Fruit fly (Drosophila melanogaster) whole organism, embryonic: ENCODE results near the gene dikar.
A peak's percentile ranks its signal among the peaks of the same experiment; 100 is the strongest.

Experiments used
- Adf1 ChIP-seq: fragments of 200-800 bp; sonication (Bioruptor generic); IDR thresholded peaks from 2 replicates; pipeline ENCODE4 v1.3.6; 2022; ENCODE audit warnings: missing biosample characterization, missing genetic modification characterization
- Atf6 ChIP-seq: fragments of 200-800 bp; sonication (Bioruptor generic); IDR thresholded peaks from 2 replicates; pipeline ENCODE4 v1.3.6; 2022; ENCODE audit warnings: missing biosample characterization, missing genetic modification characterization
- CG13123 ChIP-seq: fragments of 200-800 bp; sonication (Bioruptor generic); optimal IDR thresholded peaks from 2 replicates; lab custom pipeline; 2016; ENCODE audit warnings: missing biosample characterization, missing genetic modification characterization
- CG13424 ChIP-seq: fragments of 200-800 bp; sonication (Bioruptor generic); optimal IDR thresholded peaks from 2 replicates; lab custom pipeline; 2019; ENCODE audit warnings: missing biosample characterization, mild to moderate bottlenecking, missing genetic modification characterization, moderate library complexity
- CG15514 ChIP-seq: fragments of 200-800 bp; sonication (Bioruptor generic); optimal IDR thresholded peaks from 3 replicates; lab custom pipeline; 2017; ENCODE audit warnings: missing biosample characterization, missing genetic modification characterization, mild to moderate bottlenecking, moderate library complexity, missing genetic modification reagents
- CG17361 ChIP-seq: fragments of 200-800 bp; sonication (Bioruptor generic); IDR thresholded peaks from 3 replicates; pipeline ENCODE4 v1.3.6; 2022; ENCODE audit warnings: missing biosample characterization, missing genetic modification characterization
- CG17829 ChIP-seq: fragments of 200-800 bp; optimal IDR thresholded peaks from 2 replicates; lab custom pipeline; 2019; ENCODE audit warnings: missing biosample characterization, mild to moderate bottlenecking, missing genetic modification characterization, moderate library complexity
- CG2129 ChIP-seq: fragments of 200-800 bp; sonication (Bioruptor generic); IDR thresholded peaks from 2 replicates; pipeline ENCODE4 v1.3.6; 2022; ENCODE audit warnings: missing biosample characterization, missing genetic modification characterization; ENCODE audit not compliant: partially characterized antibody
- CG2889 ChIP-seq: fragments of 200-800 bp; sonication (Bioruptor generic); IDR thresholded peaks from 3 replicates; pipeline ENCODE4 v1.3.6; 2022; ENCODE audit warnings: missing biosample characterization, missing genetic modification characterization
- CG3163 ChIP-seq: fragments of 200-800 bp; sonication (Bioruptor generic); optimal IDR thresholded peaks from 3 replicates; lab custom pipeline; 2016; ENCODE audit warnings: missing biosample characterization, missing genetic modification characterization
- CG32767 ChIP-seq: fragments of 200-800 bp; sonication (Bioruptor generic); IDR thresholded peaks from 2 replicates; pipeline ENCODE4 v1.3.6; 2022; ENCODE audit warnings: missing biosample characterization, missing genetic modification characterization
- CG42726 ChIP-seq: fragments of 200-800 bp; sonication (Bioruptor generic); IDR thresholded peaks from 2 replicates; pipeline ENCODE4 v1.3.6; 2022; ENCODE audit warnings: missing biosample characterization, missing genetic modification characterization; ENCODE audit not compliant: partially characterized antibody
- CG4730 ChIP-seq: fragments of 200-800 bp; sonication (Bioruptor generic); IDR thresholded peaks from 2 replicates; pipeline ENCODE4 v1.3.6; 2022; ENCODE audit warnings: missing biosample characterization, missing genetic modification characterization
- CG6791 ChIP-seq: fragments of 200-800 bp; sonication (Bioruptor generic); IDR thresholded peaks from 3 replicates; pipeline ENCODE4 v1.3.6; 2022; ENCODE audit warnings: missing biosample characterization, missing genetic modification characterization; ENCODE audit not compliant: partially characterized antibody
- CG8388 ChIP-seq: fragments of 200-800 bp; sonication (Bioruptor generic); optimal IDR thresholded peaks from 2 replicates; lab custom pipeline; 2019; ENCODE audit warnings: missing biosample characterization, mild to moderate bottlenecking, missing genetic modification characterization, moderate library complexity
- Chrac-16 ChIP-seq: fragments of 200-800 bp; sonication (Bioruptor generic); optimal IDR thresholded peaks from 3 replicates; lab custom pipeline; 2016; ENCODE audit warnings: missing biosample characterization, missing genetic modification characterization
- Dref ChIP-seq: fragments of 200-800 bp; sonication (Bioruptor generic); IDR thresholded peaks from 2 replicates; pipeline ENCODE4 v1.3.6; 2022; ENCODE audit warnings: missing biosample characterization, missing genetic modification characterization
- Eip74EF ChIP-seq, 2 experiments: fragments of 200-800 bp in 1 of 2; fragments of >200 bp in 1 of 2; sonication (Bioruptor generic) in 1 of 2; optimal IDR thresholded peaks; 2 replicates each; lab custom pipeline; 2017 to 2019; ENCODE audit warnings: missing biosample characterization in 2 of 2, missing genetic modification characterization in 2 of 2, mild to moderate bottlenecking in 1 of 2, moderate library complexity in 1 of 2
- Elba2 ChIP-seq: fragments of 200-800 bp; sonication (Bioruptor generic); optimal IDR thresholded peaks from 3 replicates; lab custom pipeline; 2016; ENCODE audit warnings: missing biosample characterization, missing genetic modification characterization
- Fer1 ChIP-seq: fragments of 200-800 bp; sonication (Bioruptor generic); optimal IDR thresholded peaks from 2 replicates; lab custom pipeline; 2017; ENCODE audit warnings: missing biosample characterization, mild to moderate bottlenecking, missing genetic modification characterization
- GATAe ChIP-seq: fragments of 200-800 bp; sonication (Bioruptor generic); conservative IDR thresholded peaks from 2 replicates; pipeline ENCODE4 v1.3.6; 2022; ENCODE audit warnings: missing biosample characterization, missing genetic modification characterization
- HHEX ChIP-seq: fragments of 200-800 bp; sonication (Bioruptor generic); optimal IDR thresholded peaks from 3 replicates; lab custom pipeline; 2017; ENCODE audit warnings: missing biosample characterization, mild to moderate bottlenecking, missing genetic modification characterization, missing genetic modification reagents
- HmgZ ChIP-seq: fragments of 200-800 bp; sonication (Bioruptor generic); optimal IDR thresholded peaks from 2 replicates; lab custom pipeline; 2018; ENCODE audit warnings: missing biosample characterization, mild to moderate bottlenecking, missing genetic modification characterization
- Hr78 ChIP-seq, 2 experiments: fragments of 200-800 bp in 1 of 2; fragments of >200 bp in 1 of 2; sonication (Bioruptor generic) in 1 of 2; optimal IDR thresholded peaks; 2 replicates each; lab custom pipeline; 2017 to 2019; ENCODE audit warnings: missing biosample characterization in 2 of 2, missing genetic modification characterization in 2 of 2, mild to moderate bottlenecking in 1 of 2, moderate library complexity in 1 of 2
- Mrtf ChIP-seq: fragments of 200-800 bp; sonication (Bioruptor generic); IDR thresholded peaks from 3 replicates; pipeline ENCODE4 v1.3.6; 2022; ENCODE audit warnings: missing biosample characterization, missing genetic modification characterization
- NK7.1 ChIP-seq: fragments of 200-800 bp; sonication (Bioruptor generic); optimal IDR thresholded peaks from 3 replicates; lab custom pipeline; 2016; ENCODE audit warnings: missing biosample characterization, missing genetic modification characterization
- PHDP ChIP-seq: fragments of 200-800 bp; sonication (Bioruptor generic); optimal IDR thresholded peaks from 3 replicates; lab custom pipeline; 2018; ENCODE audit warnings: missing biosample characterization, mild to moderate bottlenecking, missing genetic modification characterization, moderate library complexity
- Trl ChIP-seq, 3 experiments: fragments of >200 bp in 2 of 3; fragments of 200-800 bp in 1 of 3; sonication (Bioruptor generic) in 1 of 3; optimal IDR thresholded peaks; 2 replicates in 1 of 3; 3 replicates in 2 of 3; lab custom pipeline; 2016 to 2017; ENCODE audit warnings: missing biosample characterization in 1 of 3, missing genetic modification characterization in 1 of 3
- az2 ChIP-seq: fragments of 200-800 bp; sonication (Bioruptor generic); optimal IDR thresholded peaks from 3 replicates; lab custom pipeline; 2016; ENCODE audit warnings: missing biosample characterization, missing genetic modification characterization
- bab2 ChIP-seq: fragments of 200-800 bp; sonication (Bioruptor generic); optimal IDR thresholded peaks from 2 replicates; lab custom pipeline; 2016; ENCODE audit warnings: missing biosample characterization, missing genetic modification characterization
- crol ChIP-seq: fragments of 200-800 bp; sonication (Bioruptor generic); IDR thresholded peaks from 2 replicates; pipeline ENCODE4 v1.3.6; 2022; ENCODE audit warnings: missing biosample characterization, missing genetic modification characterization
- dati ChIP-seq: fragments of 200-800 bp; sonication (Bioruptor generic); IDR thresholded peaks from 2 replicates; pipeline ENCODE4 v1.3.6; 2022; ENCODE audit warnings: missing biosample characterization, missing genetic modification characterization
- dimm ChIP-seq: fragments of 200-800 bp; sonication (Bioruptor generic); IDR thresholded peaks from 2 replicates; pipeline ENCODE4 v1.3.6; 2022; ENCODE audit warnings: missing biosample characterization, missing genetic modification characterization
- dm ChIP-seq: fragments of 200-800 bp; sonication (Bioruptor generic); optimal IDR thresholded peaks from 3 replicates; lab custom pipeline; 2016; ENCODE audit warnings: missing biosample characterization, missing genetic modification characterization
- fd102C ChIP-seq: fragments of 200-800 bp; sonication (Bioruptor generic); optimal IDR thresholded peaks from 2 replicates; lab custom pipeline; 2018; ENCODE audit warnings: missing biosample characterization, mild to moderate bottlenecking, missing genetic modification characterization, moderate library complexity
- lilli ChIP-seq: fragments of 200-800 bp; sonication (Bioruptor generic); optimal IDR thresholded peaks from 3 replicates; lab custom pipeline; 2016; ENCODE audit warnings: missing biosample characterization, missing genetic modification characterization
- luna ChIP-seq: fragments of 200-800 bp; sonication (Bioruptor generic); optimal IDR thresholded peaks from 2 replicates; lab custom pipeline; 2016; ENCODE audit warnings: missing biosample characterization, missing genetic modification characterization
- nau ChIP-seq: fragments of 200-800 bp; sonication (Bioruptor generic); optimal IDR thresholded peaks from 3 replicates; lab custom pipeline; 2017; ENCODE audit warnings: missing biosample characterization, mild to moderate bottlenecking, missing genetic modification characterization, missing genetic modification reagents
- peb ChIP-seq: fragments of 200-800 bp; sonication (Bioruptor generic); IDR thresholded peaks from 2 replicates; pipeline ENCODE4 v1.3.6; 2022; ENCODE audit warnings: missing biosample characterization, missing genetic modification characterization
- phol ChIP-seq: fragments of 200-800 bp; sonication (Bioruptor generic); optimal IDR thresholded peaks from 3 replicates; lab custom pipeline; 2018; ENCODE audit warnings: missing biosample characterization, mild to moderate bottlenecking, missing genetic modification characterization, moderate library complexity
- pzg ChIP-seq: fragments of 200-800 bp; sonication (Bioruptor generic); optimal IDR thresholded peaks from 3 replicates; lab custom pipeline; 2018; ENCODE audit warnings: missing biosample characterization, mild to moderate bottlenecking, missing genetic modification characterization, moderate library complexity
- row ChIP-seq: fragments of 200-800 bp; sonication (Bioruptor generic); IDR thresholded peaks from 3 replicates; pipeline ENCODE4 v1.3.6; 2022; ENCODE audit warnings: missing biosample characterization, missing genetic modification characterization
- seq ChIP-seq: fragments of 200-800 bp; sonication (Bioruptor generic); IDR thresholded peaks from 2 replicates; pipeline ENCODE4 v1.3.6; 2022; ENCODE audit warnings: missing biosample characterization, missing genetic modification characterization
- sob ChIP-seq: fragments of 200-800 bp; sonication (Bioruptor generic); IDR thresholded peaks from 2 replicates; pipeline ENCODE4 v1.3.6; 2022; ENCODE audit warnings: missing biosample characterization, missing genetic modification characterization
- stwl ChIP-seq: fragments of 200-800 bp; sonication (Bioruptor generic); optimal IDR thresholded peaks from 3 replicates; lab custom pipeline; 2018; ENCODE audit warnings: missing biosample characterization, mild to moderate bottlenecking, missing genetic modification characterization, moderate library complexity
- sug ChIP-seq: fragments of 200-800 bp; optimal IDR thresholded peaks from 2 replicates; lab custom pipeline; 2019; ENCODE audit warnings: missing biosample characterization, mild to moderate bottlenecking, missing genetic modification characterization, moderate library complexity
- tin ChIP-seq: fragments of 200-800 bp; sonication (Bioruptor generic); optimal IDR thresholded peaks from 3 replicates; lab custom pipeline; 2016; ENCODE audit warnings: missing biosample characterization, missing genetic modification characterization
- wdn ChIP-seq: fragments of 200-800 bp; sonication (Bioruptor generic); IDR thresholded peaks from 2 replicates; pipeline ENCODE4 v1.3.6; 2022; ENCODE audit warnings: missing biosample characterization, missing genetic modification characterization
- zen2 ChIP-seq: fragments of 200-800 bp; sonication (Bioruptor generic); IDR thresholded peaks from 3 replicates; pipeline ENCODE4 v1.3.6; 2022; ENCODE audit warnings: missing biosample characterization, missing genetic modification characterization; ENCODE audit not compliant: partially characterized antibody

Gene dikar

dm6 chr3L:6708995-6709606, 33.9 kb downstream of the dikar start (continued):
- TF ChIP-seq Mrtf (GFP tag; lab: Robert Waterston, UW): peak; percentile 82
- TF ChIP-seq wdn: peak; percentile 84
- peak; percentile 46; the same call in 1 of the 2 replicates for TF ChIP-seq GATAe (GFP tag; lab: Robert Waterston, UW)
- peak; percentile 34 for TF ChIP-seq CG3163
- peak; percentile 78 for TF ChIP-seq sug
- peak; percentile 26 for TF ChIP-seq fd102C (GFP tag; lab: Kevin White, UChicago)
- TF ChIP-seq sob (GFP tag; lab: Robert Waterston, UW): peak; percentile 92
- TF ChIP-seq Adf1: peak; percentile 45
- TF ChIP-seq PHDP (tag; lab: Kevin White, UChicago): peak; percentile 89
- peak; percentile 61 for TF ChIP-seq stwl (tag; lab: Kevin White, UChicago)
- TF ChIP-seq Fer1 (GFP tag; lab: Kevin White, UChicago): peak; percentile 93
- TF ChIP-seq CG2129 (GFP tag; lab: Robert Waterston, UW): no peak
- TF ChIP-seq CG8388 (GFP tag; lab: Kevin White, UChicago): peak; percentile 74
- peak; percentile 82 for TF ChIP-seq Atf6
- no peak for TF ChIP-seq zen2 (GFP tag; lab: Robert Waterston, UW)
- TF ChIP-seq Eip74EF (GFP tag; optimal IDR thresholded peaks at IDR 0.05; lab: Kevin White, UChicago): peak in 1 of 2 experiments; percentile 80
- TF ChIP-seq HHEX (GFP tag; lab: Kevin White, UChicago): peak; percentile 89
- TF ChIP-seq nau (GFP tag; lab: Kevin White, UChicago): peak; percentile 88
- TF ChIP-seq CG42726 (GFP tag; lab: Robert Waterston, UW): no peak
- peak; percentile 32; the same call in 1 of the 2 replicates for TF ChIP-seq Dref
- peak; percentile 23 for TF ChIP-seq Chrac-16 (GFP tag; lab: Kevin White, UChicago)
- TF ChIP-seq dm: no peak
- TF ChIP-seq HmgZ: peak; percentile 77
- TF ChIP-seq row: peak; percentile 26; the same call in 1 of the 3 replicates
- no peak for TF ChIP-seq Hr78 (GFP tag; optimal IDR thresholded peaks at IDR 0.05; lab: Kevin White, UChicago)
- 0 out of 3 replicates have a peak, but pooled peaks have one; percentile 21 for TF ChIP-seq CG2889 (GFP tag; lab: Robert Waterston, UW)
- peak; percentile 55 for TF ChIP-seq dati (GFP tag; lab: Robert Waterston, UW)
- peak; percentile 15 for TF ChIP-seq pzg (GFP tag; lab: Kevin White, UChicago)
- peak; percentile 83 for TF ChIP-seq tin (GFP tag; lab: Kevin White, UChicago)
- TF ChIP-seq peb (GFP tag; lab: Robert Waterston, UW): peak; percentile 31; the same call in 1 of the 2 replicates
- peak; percentile 72 for TF ChIP-seq CG4730 (GFP tag; lab: Robert Waterston, UW)
- TF ChIP-seq az2 (GFP tag; lab: Kevin White, UChicago): peak; percentile 76
- TF ChIP-seq CG15514 (GFP tag; lab: Kevin White, UChicago): peak; percentile 86
- no peak for TF ChIP-seq CG17829 (tag; lab: Kevin White, UChicago)
- TF ChIP-seq CG6791 (GFP tag; lab: Robert Waterston, UW): no peak
- TF ChIP-seq lilli (GFP tag; lab: Kevin White, UChicago): peak; percentile 68
- peak; percentile 33; the same call in 1 of the 2 replicates for TF ChIP-seq dimm (GFP tag; lab: Robert Waterston, UW)
- TF ChIP-seq luna: peak; percentile 69
- peak; percentile 54 for TF ChIP-seq CG13424 (tag; lab: Kevin White, UChicago)
- TF ChIP-seq bab2 (GFP tag; lab: Kevin White, UChicago): peak; percentile 76
- no peak for TF ChIP-seq Elba2 (GFP tag; lab: Kevin White, UChicago)
- peak; percentile 68 for TF ChIP-seq CG13123 (GFP tag; lab: Kevin White, UChicago)
- peak; percentile 71 for TF ChIP-seq phol
- 0 out of 2 replicates have a peak, but pooled peaks have one; percentile 41 for TF ChIP-seq crol (GFP tag; lab: Robert Waterston, UW)
- peak; percentile 59 for TF ChIP-seq NK7.1 (GFP tag; lab: Kevin White, UChicago)
- TF ChIP-seq CG32767 (GFP tag; lab: Robert Waterston, UW): no peak
- no peak for TF ChIP-seq Trl (optimal IDR thresholded peaks at IDR 0.05; lab: Kevin White, UChicago)
- TF ChIP-seq Trl (GFP tag; optimal IDR thresholded peaks at IDR 0.05; lab: Kevin White, UChicago): peak; percentile 96
- TF ChIP-seq seq (GFP tag; lab: Robert Waterston, UW): peak; percentile 72
- TF ChIP-seq CG17361 (GFP tag; lab: Robert Waterston, UW): peak; percentile 57
